Worm (Caenorhabditis elegans): ENCODE measurements around the gene lys-8.

- TF ChIP-seq atf-7 (tag; optimal IDR thresholded peaks at IDR 0.05) (no peak), pha-4 (tag; optimal IDR thresholded peaks at IDR 0.05) (no peak), B0019.2 (GFP tag; conservative IDR thresholded peaks at IDR 0.05) (no peak), mcd-1 (GFP tag; IDR thresholded peaks at IDR 0.05) (no peak)
Measured at ce11 chrII:5587794-5588193, 1.8 kb downstream of the lys-8 start.
